Worm (Caenorhabditis elegans) whole organism, L4 larva: ENCODE results near the gene F59B2.9.

Experiments
- F44E2.7 ChIP-seq: fragments of 200-800 bp; sonication (Bioruptor generic); IDR thresholded peaks from 2 replicates; pipeline ENCODE4 v2.1.2; 2022; ENCODE audit warnings: missing genetic modification characterization, missing compliant biosample characterization
- T26A8.4 ChIP-seq: fragments of 200-800 bp; sonication (Bioruptor generic); IDR thresholded peaks from 2 replicates; pipeline ENCODE4 v1.3.6; 2022; ENCODE audit warnings: missing genetic modification characterization, missing compliant biosample characterization
- Y75B8A.6 ChIP-seq: fragments of 200-800 bp; sonication (Bioruptor generic); IDR thresholded peaks from 2 replicates; pipeline ENCODE4 v1.3.6; 2022; ENCODE audit warnings: missing genetic modification reagents, missing genetic modification characterization, missing compliant biosample characterization
- ZK337.2 ChIP-seq: fragments of 200-800 bp; sonication (Bioruptor generic); IDR thresholded peaks from 2 replicates; pipeline ENCODE4 v1.3.6; 2022; ENCODE audit warnings: missing genetic modification reagents, missing genetic modification characterization, missing compliant biosample characterization
- ceh-28 ChIP-seq: fragments of 150-350 bp; optimal IDR thresholded peaks from 2 replicates; lab custom pipeline; 2014; ENCODE audit warnings: missing biosample characterization, missing genetic modification reagents, missing genetic modification characterization
- ctbp-1 ChIP-seq: fragments of 200-800 bp; sonication (Bioruptor generic); IDR thresholded peaks from 2 replicates; pipeline ENCODE4 v1.3.6; 2022; ENCODE audit warnings: missing genetic modification reagents, missing genetic modification characterization, missing compliant biosample characterization
- daf-16 ChIP-seq, 3 experiments: sonication (generic microtip); optimal IDR thresholded peaks; 2 replicates each; lab custom pipeline; 2016 to 2017; ENCODE audit warnings: missing genetic modification characterization in 3 of 3, missing genetic modification reagents in 3 of 3, mild to moderate bottlenecking in 2 of 3, missing compliant biosample characterization in 2 of 3, missing biosample characterization in 1 of 3, moderate library complexity in 1 of 3
- dve-1 ChIP-seq: sonication (generic microtip); optimal IDR thresholded peaks from 2 replicates; lab custom pipeline; 2017; ENCODE audit warnings: antibody characterized with exemption, mild to moderate bottlenecking, missing genetic modification characterization, missing compliant biosample characterization; ENCODE audit not compliant: insufficient read depth
- egl-43 ChIP-seq: fragments of 200-800 bp; sonication (Bioruptor generic); IDR thresholded peaks from 2 replicates; pipeline ENCODE4 v1.3.6; 2022; ENCODE audit warnings: missing genetic modification reagents, missing genetic modification characterization, missing compliant biosample characterization
- gei-8 ChIP-seq: fragments of 200-800 bp; sonication (Bioruptor generic); optimal IDR thresholded peaks from 2 replicates; lab custom pipeline; 2018; ENCODE audit warnings: mild to moderate bottlenecking, missing genetic modification characterization, missing compliant biosample characterization
- hlh-11 ChIP-seq: fragments of 200-800 bp; sonication (Bioruptor generic); optimal IDR thresholded peaks from 2 replicates; lab custom pipeline; 2018; ENCODE audit warnings: mild to moderate bottlenecking, missing genetic modification characterization, missing compliant biosample characterization
- hlh-30 ChIP-seq: sonication (generic microtip); optimal IDR thresholded peaks from 2 replicates; lab custom pipeline; 2017; ENCODE audit warnings: antibody characterized with exemption, mild to moderate bottlenecking, missing genetic modification characterization, missing compliant biosample characterization; ENCODE audit not compliant: insufficient read depth
- hmg-1.1 ChIP-seq: fragments of 200-800 bp; sonication (Bioruptor generic); IDR thresholded peaks from 2 replicates; pipeline ENCODE4 v1.3.6; 2022; ENCODE audit warnings: missing genetic modification reagents, missing genetic modification characterization, missing compliant biosample characterization
- lim-7 ChIP-seq: fragments of 200-800 bp; sonication (Bioruptor generic); IDR thresholded peaks from 2 replicates; pipeline ENCODE4 v1.3.6; 2022; ENCODE audit warnings: missing genetic modification characterization, missing compliant biosample characterization
- lin-15B ChIP-seq: fragments of 150-350 bp; sonication (generic microtip); optimal IDR thresholded peaks from 3 replicates; lab custom pipeline; 2014; ENCODE audit warnings: missing biosample characterization, missing genetic modification characterization
- lin-38 ChIP-seq: fragments of 200-800 bp; sonication (Bioruptor generic); IDR thresholded peaks from 2 replicates; pipeline ENCODE4 v1.3.6; 2022; ENCODE audit warnings: missing genetic modification reagents, missing genetic modification characterization, missing compliant biosample characterization
- lir-3 ChIP-seq: sonication (generic microtip); optimal IDR thresholded peaks from 2 replicates; lab custom pipeline; 2016; ENCODE audit warnings: mild to moderate bottlenecking, missing genetic modification characterization, missing compliant biosample characterization
- lsy-2 ChIP-seq, 2 experiments: fragments of 150-350 bp in 1 of 2; sonication (generic microtip) in 1 of 2; optimal IDR thresholded peaks; 2 replicates each; lab custom pipeline; 2014 to 2017; ENCODE audit warnings: missing biosample characterization in 2 of 2, missing genetic modification characterization in 2 of 2
- madf-9 ChIP-seq: fragments of 200-800 bp; sonication (Bioruptor generic); conservative IDR thresholded peaks from 2 replicates; pipeline ENCODE4 v1.3.6; 2022; ENCODE audit warnings: missing genetic modification reagents, missing genetic modification characterization, missing compliant biosample characterization
- mdl-1 ChIP-seq, 2 experiments: fragments of 150-350 bp in 1 of 2; sonication (generic microtip) in 1 of 2; optimal IDR thresholded peaks; 2 replicates each; lab custom pipeline; 2014 to 2017; ENCODE audit warnings: missing biosample characterization in 2 of 2, missing genetic modification characterization in 2 of 2
- mep-1 ChIP-seq: fragments of 150-350 bp; sonication (generic microtip); optimal IDR thresholded peaks from 3 replicates; lab custom pipeline; 2014; ENCODE audit warnings: missing biosample characterization, missing genetic modification characterization
- mes-2 ChIP-seq: sonication (generic microtip); optimal IDR thresholded peaks from 2 replicates; lab custom pipeline; 2016; ENCODE audit warnings: missing genotype, mild to moderate bottlenecking, missing genetic modification characterization, missing compliant biosample characterization; ENCODE audit not compliant: poor library complexity, severe bottlenecking
- mxl-2 ChIP-seq: fragments of 200-800 bp; sonication (Bioruptor generic); conservative IDR thresholded peaks from 2 replicates; pipeline ENCODE4 v1.3.6; 2022; ENCODE audit warnings: missing genetic modification reagents, missing genetic modification characterization, missing compliant biosample characterization
- nhr-102 ChIP-seq: sonication (generic microtip); optimal IDR thresholded peaks from 2 replicates; lab custom pipeline; 2016; ENCODE audit warnings: mild to moderate bottlenecking, missing genetic modification characterization, moderate library complexity, missing compliant biosample characterization
- nhr-41 ChIP-seq: fragments of 200-800 bp; sonication (Bioruptor generic); IDR thresholded peaks from 2 replicates; pipeline ENCODE4 v1.3.6; 2022; ENCODE audit warnings: missing genetic modification reagents, missing genetic modification characterization, missing compliant biosample characterization
- nhr-48 ChIP-seq: sonication (generic microtip); optimal IDR thresholded peaks from 2 replicates; lab custom pipeline; 2016; ENCODE audit warnings: mild to moderate bottlenecking, missing genetic modification characterization, missing compliant biosample characterization
- nhr-6 ChIP-seq: fragments of 150-350 bp; optimal IDR thresholded peaks from 2 replicates; lab custom pipeline; 2014; ENCODE audit warnings: missing biosample characterization, missing genetic modification characterization
- pha-4 ChIP-seq, 2 experiments: fragments of 150-350 bp in 1 of 2; fragments of 200-800 bp in 1 of 2; sonication (Bioruptor generic) in 1 of 2; IDR thresholded peaks in 1 of 2; optimal IDR thresholded peaks in 1 of 2; 2 replicates each; pipeline versions ENCODE4 v1.3.6 to Lab custom; 2014 to 2022; ENCODE audit warnings: missing genetic modification characterization in 2 of 2, missing genetic modification reagents in 2 of 2, missing biosample characterization in 1 of 2, missing compliant biosample characterization in 1 of 2
- php-3 ChIP-seq: fragments of 200-800 bp; sonication (Bioruptor generic); IDR thresholded peaks from 2 replicates; pipeline ENCODE4 v1.3.6; 2022; ENCODE audit warnings: missing genetic modification reagents, missing genetic modification characterization, missing compliant biosample characterization
- rbr-2 ChIP-seq: sonication (generic microtip); optimal IDR thresholded peaks from 2 replicates; lab custom pipeline; 2016; ENCODE audit warnings: missing genotype, missing genetic modification characterization, missing compliant biosample characterization
- saeg-2 ChIP-seq: fragments of 200-800 bp; sonication (Bioruptor generic); IDR thresholded peaks from 2 replicates; pipeline ENCODE4 v1.3.6; 2022; ENCODE audit warnings: missing genetic modification reagents, missing genetic modification characterization, missing compliant biosample characterization
- spr-1 ChIP-seq: sonication (generic microtip); optimal IDR thresholded peaks from 2 replicates; lab custom pipeline; 2016; ENCODE audit warnings: mild to moderate bottlenecking, missing genetic modification characterization, missing compliant biosample characterization
- unc-130 ChIP-seq: sonication (generic microtip); optimal IDR thresholded peaks from 2 replicates; lab custom pipeline; 2016; ENCODE audit warnings: missing genetic modification reagents, missing genetic modification characterization, missing compliant biosample characterization
- zag-1 ChIP-seq: fragments of 150-350 bp; optimal IDR thresholded peaks from 2 replicates; lab custom pipeline; 2014; ENCODE audit warnings: missing biosample characterization, missing genetic modification characterization
- zfp-3 ChIP-seq: fragments of 200-800 bp; sonication (Bioruptor generic); conservative IDR thresholded peaks from 2 replicates; pipeline ENCODE4 v1.3.6; 2022; ENCODE audit warnings: missing genetic modification reagents, missing genetic modification characterization, missing compliant biosample characterization

The F59B2.9 gene

ce11 chrIII:8978512-8979352, 33.5 kb downstream of the F59B2.9 start (continued):
- TF ChIP-seq lir-3 (tag; lab: Kevin White, UChicago) (no peak), lin-38 (GFP tag; lab: Robert Waterston, UW) (no peak), hlh-11 (tag; lab: Kevin White, UChicago) (peak; percentile 29), php-3 (GFP tag; lab: Robert Waterston, UW) (no peak), nhr-41 (no peak; the same call in 1 of the 2 replicates), hlh-30 (peak; percentile 29), nhr-48 (no peak)

ce11 chrIII:8974835-8975234, 37.4 kb downstream of the F59B2.9 start:
- TF ChIP-seq lsy-2 (tag; optimal IDR thresholded peaks at IDR 0.05; lab: Kevin White, UChicago) = peak in 1 of 2 experiments; percentile 7
- no peak for TF ChIP-seq nhr-6 (tag; lab: Kevin White, UChicago)
- TF ChIP-seq mdl-1 (tag; optimal IDR thresholded peaks at IDR 0.05; lab: Kevin White, UChicago) = no peak
- TF ChIP-seq lin-15B (tag; lab: Kevin White, UChicago) = no peak
- TF ChIP-seq ctbp-1 = peak; percentile 22; the same call in 1 of the 2 replicates
- peak; percentile 40 for TF ChIP-seq nhr-102 (tag; lab: Kevin White, UChicago)
- peak; percentile 5 for TF ChIP-seq nhr-48
- TF ChIP-seq gei-8 (GFP tag; lab: Kevin White, UChicago) = peak; percentile 41
- 0 out of 2 replicates have a peak, but pooled peaks have one; percentile 35 for TF ChIP-seq madf-9 (GFP tag; lab: Robert Waterston, UW)
- TF ChIP-seq hlh-30 = no peak
- TF ChIP-seq mep-1 (tag; lab: Kevin White, UChicago) = peak; percentile 57
- TF ChIP-seq mxl-2 = no peak
- TF ChIP-seq spr-1 (tag; lab: Kevin White, UChicago) = peak; percentile 50
- 0 out of 2 replicates have a peak, but pooled peaks have one; percentile 55 for TF ChIP-seq lim-7 (GFP tag; lab: Robert Waterston, UW)
- no peak for TF ChIP-seq rbr-2 (tag; lab: Kevin White, UChicago)
- TF ChIP-seq pha-4 (GFP tag; IDR thresholded peaks at IDR 0.05; lab: Robert Waterston, UW) = peak; percentile 33; the same call in 1 of the 2 replicates
- no peak for TF ChIP-seq pha-4 (tag; optimal IDR thresholded peaks at IDR 0.05; lab: Kevin White, UChicago)
- TF ChIP-seq zag-1 (tag; lab: Kevin White, UChicago) = no peak
- TF ChIP-seq unc-130 = no peak
- TF ChIP-seq mes-2 = no peak
- peak; percentile 17 for TF ChIP-seq dve-1 (tag; lab: Kevin White, UChicago)
- TF ChIP-seq zfp-3 (GFP tag; lab: Robert Waterston, UW) = peak; percentile 87
- TF ChIP-seq Y75B8A.6 (GFP tag; lab: Robert Waterston, UW) = no peak
- peak; percentile 37; the same call in 1 of the 2 replicates for TF ChIP-seq T26A8.4 (GFP tag; lab: Robert Waterston, UW)
- TF ChIP-seq, all 104 proteins: peak for 13

ce11 chrIII:8973826-8974225, 38.4 kb downstream of the F59B2.9 start, which contains the start of gene R08D7.5:
Gene R08D7.5 (plus strand): TSS chrIII:8974126.
- no peak for TF ChIP-seq daf-16 (GFP tag; optimal IDR thresholded peaks at IDR 0.05; lab: Kevin White, UChicago)
- TF ChIP-seq daf-16 (tag; optimal IDR thresholded peaks at IDR 0.05; lab: Kevin White, UChicago) = no peak
- peak; percentile 43 for TF ChIP-seq mes-2

ce11 chrIII:8973163-8973562, 39.0 kb downstream of the F59B2.9 start:
- no peak for TF ChIP-seq egl-43 (GFP tag; lab: Robert Waterston, UW)
- TF ChIP-seq ZK337.2 = no peak
- no peak for TF ChIP-seq nhr-48
- TF ChIP-seq rbr-2 (tag; lab: Kevin White, UChicago) = no peak
- TF ChIP-seq ceh-28 (tag; lab: Kevin White, UChicago) = no peak
- 0 out of 2 replicates have a peak, but pooled peaks have one; percentile 36 for TF ChIP-seq hmg-1.1 (GFP tag; lab: Robert Waterston, UW)
- TF ChIP-seq saeg-2 (GFP tag; lab: Robert Waterston, UW) = no peak
- no peak for TF ChIP-seq F44E2.7
